Fruit fly (Drosophila melanogaster): ENCODE results near the gene MKP-4.

DNA sequence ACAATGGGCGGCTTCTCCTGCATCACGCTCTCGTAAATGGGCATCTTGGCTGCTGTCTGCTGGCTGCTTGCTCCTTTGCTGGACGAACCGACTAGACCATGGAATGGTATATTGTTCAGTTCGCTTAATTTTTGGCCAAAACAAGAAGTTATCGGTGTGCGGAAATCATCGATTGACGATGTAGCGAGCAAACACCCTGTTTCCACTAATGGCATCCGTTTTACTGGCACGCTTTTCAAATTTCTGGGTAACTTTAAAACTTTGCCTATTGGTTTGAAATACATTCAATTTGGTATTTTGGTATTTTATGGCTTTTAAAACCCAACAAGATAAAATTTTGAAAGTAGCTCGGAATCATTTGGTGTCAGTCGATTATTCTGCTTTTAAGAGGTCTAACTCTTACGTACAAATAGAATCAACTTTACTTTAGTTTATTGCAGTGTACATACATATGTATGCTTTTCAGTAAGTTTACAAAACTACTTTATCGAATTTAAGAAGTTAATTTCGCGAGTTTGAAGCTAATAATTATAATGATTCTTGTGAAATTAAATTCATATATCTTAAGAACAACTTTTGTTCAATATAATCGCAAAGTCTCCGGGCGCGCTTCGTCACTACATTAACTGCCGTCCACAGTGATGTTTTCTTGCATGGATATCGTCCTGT, 23.1 kb downstream of the MKP-4 start, which contains the start of gene Arp10:
- TF ChIP-seq Myc (optimal IDR thresholded peaks at IDR 0.05) (no peak), CG9705 (GFP tag; optimal IDR thresholded peaks at IDR 0.05) (no peak), Hr78 (GFP tag; optimal IDR thresholded peaks at IDR 0.05) (no peak), br (GFP tag; optimal IDR thresholded peaks at IDR 0.05) (no peak), fru (GFP tag; optimal IDR thresholded peaks at IDR 0.05) (no peak), dsf (GFP tag; optimal IDR thresholded peaks at IDR 0.05; ENCODE audit: borderline replicate concordance) (no peak), pan (optimal IDR thresholded peaks at IDR 0.05) (no peak), h (GFP tag; optimal IDR thresholded peaks at IDR 0.05) (peak; percentile 11), psq (GFP tag; optimal IDR thresholded peaks at IDR 0.05) (no peak), Sp1 (GFP tag; optimal IDR thresholded peaks at IDR 0.05) (peak; percentile 5), jim (GFP tag; optimal IDR thresholded peaks at IDR 0.05) (no peak)

Data from whole organism, wandering third instar larva.